Fruit fly (Drosophila melanogaster) ovary, adult (tissue): ENCODE results near the gene Dtg.

Experiments used
- CG17801 ChIP-seq: fragments of 200-800 bp; optimal IDR thresholded peaks from 2 replicates; lab custom pipeline; 2019; ENCODE audit warnings: missing biosample characterization, mild to moderate bottlenecking, missing genetic modification characterization, moderate library complexity; ENCODE audit not compliant: partially characterized antibody

Gene Dtg

DNA sequence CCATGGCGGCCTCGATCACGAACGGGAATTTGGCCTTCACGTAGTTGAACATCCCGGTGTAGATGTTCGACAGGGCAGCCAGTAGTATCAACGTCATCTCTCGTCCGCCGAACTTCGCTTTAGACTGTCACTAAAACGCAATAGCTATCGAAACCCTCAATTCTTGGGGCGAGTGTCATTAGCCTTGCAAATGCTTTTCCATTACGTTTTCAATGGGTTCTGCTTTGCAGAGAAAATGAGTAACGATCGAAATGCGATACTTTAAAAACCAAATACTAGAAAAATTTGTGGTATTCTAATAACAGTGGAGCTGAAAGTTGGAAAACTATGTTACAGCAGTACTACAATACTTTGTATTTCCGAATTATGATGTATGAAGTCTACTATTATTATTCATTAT is 28.3 kb downstream of the Dtg start, which contains the start of gene CG43630:
Gene CG43630, minus strand, starts transcription at position 101 of the 400 bp plus-strand sequence.
- no peak for TF ChIP-seq CG17801 (GFP tag; lab: Kevin White, UChicago)

DNA sequence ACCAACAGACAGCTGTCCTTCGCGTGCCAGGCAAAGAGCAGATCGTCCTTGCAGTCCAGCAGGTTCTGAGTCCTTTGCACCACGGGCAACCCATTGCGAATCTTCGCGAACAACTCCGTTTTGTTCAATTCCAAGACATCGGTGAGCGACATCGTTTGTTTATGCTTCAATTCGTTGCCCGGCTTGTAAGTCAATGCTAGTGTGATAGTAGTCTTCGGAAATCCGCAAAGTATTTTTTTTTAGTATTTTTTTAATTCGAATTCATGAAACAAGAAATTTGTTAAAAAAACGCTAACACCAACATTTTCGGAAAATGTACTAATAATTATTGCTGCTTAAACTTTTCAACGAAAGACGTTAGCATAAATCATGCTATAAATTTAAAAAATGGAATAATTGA is 31.0 kb downstream of the Dtg start, which contains the start of gene mbo:
Gene mbo, minus strand, starts transcription at position 203 of the 400 bp plus-strand sequence.
- TF ChIP-seq CG17801 (GFP tag; lab: Kevin White, UChicago), result no peak

DNA sequence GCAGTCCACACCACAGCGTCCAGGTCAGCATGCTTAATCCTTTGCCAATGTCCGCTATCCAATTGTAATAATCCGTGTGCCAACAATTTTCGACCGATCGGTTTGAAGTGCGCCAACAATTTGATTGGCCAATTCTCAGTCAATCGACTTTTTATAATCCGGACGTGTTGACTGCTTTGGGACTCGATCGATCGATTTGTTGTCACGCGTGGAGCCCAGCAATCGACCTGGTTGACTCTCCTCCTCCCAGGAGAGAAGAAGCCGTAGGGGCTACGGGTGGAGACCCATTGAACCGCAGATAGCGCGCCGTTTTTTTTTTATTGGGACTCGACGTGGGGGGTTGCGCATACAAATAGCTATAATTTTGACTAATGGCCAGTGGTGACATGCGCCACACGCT is 33.4 kb downstream of the Dtg start, which contains the start of gene Cyp313a4:
Gene Cyp313a4, minus strand, starts transcription at position 101 of the 400 bp plus-strand sequence.
- TF ChIP-seq CG17801 (GFP tag; lab: Kevin White, UChicago), result no peak

dm6 chr3R:12685290-12685689 is 37.4 kb downstream of the Dtg start:
- no peak for TF ChIP-seq CG17801 (GFP tag; lab: Kevin White, UChicago)

DNA sequence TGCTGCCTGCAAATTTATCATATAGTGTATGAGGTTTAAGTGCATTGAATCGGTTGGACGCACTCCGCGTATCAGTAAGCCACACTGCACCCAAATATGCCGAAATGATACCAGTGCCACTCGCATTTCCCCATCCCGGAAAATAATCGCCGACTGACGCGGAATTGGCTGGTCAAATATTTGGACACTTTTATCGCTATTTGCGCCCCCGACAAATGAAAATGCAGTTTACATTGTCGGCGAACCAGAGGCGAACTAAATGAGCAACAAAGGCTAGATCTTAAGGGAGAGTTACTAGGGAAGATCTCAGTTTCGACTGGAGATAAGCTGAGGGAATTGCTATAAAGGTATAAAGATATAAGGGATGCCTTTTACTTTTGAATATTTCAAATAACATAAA is 40.3 kb downstream of the Dtg start:
- no peak for TF ChIP-seq CG17801 (GFP tag; lab: Kevin White, UChicago)

- TF ChIP-seq CG17801 (GFP tag; lab: Kevin White, UChicago), result no peak
Measured at dm6 chr3R:12688672-12689417, 41.0 kb downstream of the Dtg start, which contains the start of gene kar. kar (minus strand) TSS chr3R:12689367.

DNA sequence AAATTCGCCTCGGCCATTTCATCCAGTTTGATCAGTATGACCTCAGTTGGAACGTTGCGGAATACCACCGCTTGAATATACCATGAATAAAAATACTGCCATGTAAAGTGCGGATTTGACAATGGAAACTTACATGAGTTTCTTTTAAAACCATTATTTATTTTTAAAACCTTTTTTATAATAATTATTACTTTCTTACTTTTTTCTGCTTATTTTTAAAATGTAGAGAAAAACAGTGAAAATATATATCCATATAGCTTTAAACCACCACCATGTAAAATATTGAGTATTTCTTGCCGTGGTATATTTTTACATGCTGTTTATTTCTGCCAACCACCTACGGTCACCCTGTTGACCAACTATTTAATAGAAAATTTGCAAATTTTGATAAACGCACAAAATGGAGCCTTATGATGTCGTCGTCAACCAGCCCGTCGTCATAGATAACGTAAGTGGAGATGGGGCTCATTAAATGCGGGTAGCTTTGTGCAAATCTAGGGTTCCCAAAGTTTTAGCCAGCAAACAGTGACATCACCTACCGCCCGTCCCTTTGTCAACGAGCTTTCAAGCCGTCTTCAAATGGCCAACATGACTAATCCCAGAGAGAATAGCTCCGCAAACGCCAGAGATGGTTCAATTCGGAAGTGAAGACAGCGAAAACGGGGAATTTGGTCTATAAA is 43.7 kb downstream of the Dtg start, which contains the start of gene Arp1:
Gene Arp1, plus strand, starts transcription at position 322 of the 680 bp plus-strand sequence.
- TF ChIP-seq CG17801 (GFP tag; lab: Kevin White, UChicago), result no peak

DNA sequence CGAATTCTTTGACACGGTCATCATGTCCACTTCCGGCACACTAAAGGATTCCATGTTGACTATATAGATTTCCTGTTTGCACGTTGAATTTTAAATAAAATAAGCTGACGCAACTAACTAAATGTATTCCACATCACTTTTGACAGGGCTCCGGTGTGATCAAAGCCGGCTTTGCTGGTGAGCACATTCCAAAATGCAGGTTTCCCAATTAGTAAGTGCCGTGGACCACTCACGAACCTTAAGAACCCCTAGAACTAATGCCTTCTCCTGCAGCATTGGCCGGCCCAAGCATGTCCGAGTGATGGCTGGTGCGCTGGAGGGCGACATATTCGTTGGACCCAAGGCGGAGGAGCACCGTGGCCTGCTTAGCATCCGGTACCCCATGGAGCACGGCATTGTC is 44.6 kb downstream of the Dtg start, which contains the start of gene CG31347:
Gene CG31347, minus strand, starts transcription at position 101 of the 400 bp plus-strand sequence.
- no peak for TF ChIP-seq CG17801 (GFP tag; lab: Kevin White, UChicago)

DNA sequence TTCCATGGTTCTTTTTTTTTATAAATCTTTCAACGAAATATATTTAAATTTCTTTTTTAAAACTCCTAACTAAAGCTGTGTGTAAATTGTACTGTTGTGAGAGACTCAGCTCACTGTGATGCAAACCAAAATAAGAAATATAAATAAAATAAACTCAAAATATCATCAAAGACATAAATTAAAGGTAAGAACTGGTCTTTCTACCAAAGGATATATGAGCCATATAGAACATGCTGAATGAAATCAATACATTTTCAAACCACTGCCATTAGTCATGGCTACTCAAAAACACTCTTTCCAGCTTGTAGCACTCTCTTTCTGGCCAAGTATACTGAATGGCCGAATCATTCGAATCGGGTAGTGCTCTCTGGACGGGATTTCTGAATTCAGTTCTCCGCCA is 46.9 kb downstream of the Dtg start, which contains the start of the genes CG14391 and NijC:
Gene CG14391, minus strand, starts transcription at position 101 of the 400 bp plus-strand sequence.
Gene NijC, plus strand, starts transcription at position 388 of the 400 bp plus-strand sequence.
- no peak for TF ChIP-seq CG17801 (GFP tag; lab: Kevin White, UChicago)

- no peak for TF ChIP-seq CG17801 (GFP tag; lab: Kevin White, UChicago)
Measured at dm6 chr3R:12697022-12697421, 49.2 kb downstream of the Dtg start, which contains the start of gene Past1. Past1 (plus strand) TSS chr3R:12697322.

- TF ChIP-seq CG17801 (GFP tag; lab: Kevin White, UChicago), result no peak
Measured at dm6 chr3R:12697571-12698039, 49.7 kb downstream of the Dtg start.

DNA sequence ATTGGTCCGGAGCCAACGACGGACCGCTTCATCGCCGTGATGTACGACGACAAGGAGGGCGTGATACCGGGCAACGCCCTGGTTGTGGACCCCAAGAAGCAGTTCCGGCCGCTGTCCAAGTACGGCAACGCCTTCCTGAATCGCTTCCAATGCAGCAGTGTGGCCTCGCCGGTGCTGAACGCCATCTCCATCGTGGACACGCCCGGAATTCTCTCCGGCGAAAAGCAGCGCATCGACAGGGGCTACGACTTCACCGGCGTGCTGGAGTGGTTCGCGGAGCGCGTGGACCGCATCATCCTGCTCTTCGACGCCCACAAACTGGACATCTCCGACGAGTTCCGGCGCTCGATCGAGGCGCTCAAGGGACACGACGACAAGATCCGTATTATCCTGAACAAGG is 50.5 kb downstream of the Dtg start:
- no peak for TF ChIP-seq CG17801 (GFP tag; lab: Kevin White, UChicago)

- TF ChIP-seq CG17801 (GFP tag; lab: Kevin White, UChicago), result no peak
Measured at dm6 chr3R:12699620-12700378, 51.9 kb downstream of the Dtg start.

DNA sequence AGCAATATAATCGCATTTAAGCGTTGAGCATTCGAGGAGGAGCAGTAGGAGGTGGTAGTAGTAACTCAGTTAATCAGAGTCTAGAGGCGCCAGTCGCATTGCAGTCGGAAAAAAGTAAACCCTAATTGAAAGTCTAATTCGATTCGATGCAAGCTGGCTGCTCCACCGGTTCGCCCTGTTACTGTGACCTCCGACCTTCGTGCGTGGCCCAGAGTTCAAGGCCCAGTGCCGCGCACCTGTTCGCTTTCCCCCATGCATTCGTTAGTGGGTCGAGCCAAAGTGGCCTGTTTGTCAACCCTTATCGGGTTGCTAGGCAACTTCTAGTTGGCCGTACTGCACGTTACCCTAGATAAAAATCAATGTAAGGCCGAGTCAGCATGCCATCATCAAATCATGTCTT is 52.6 kb downstream of the Dtg start:
- no peak for TF ChIP-seq CG17801 (GFP tag; lab: Kevin White, UChicago)
